Fruit fly (Drosophila melanogaster) S2 (cell line): ENCODE data around the gene Pnn.

Source experiments
- CG8478 ChIP-seq: fragments of >200 bp; optimal IDR thresholded peaks from 2 replicates; lab custom pipeline; 2018
- CTCF ChIP-seq, 2 experiments: fragments of >200 bp; optimal IDR thresholded peaks; 2 replicates each; lab custom pipeline; 2018

dm6 chr3R:9756187-9756586 is 15.5 kb downstream of the Pnn start, which contains the start of the genes Alg12 and Rpt3R:
- TF ChIP-seq CTCF (optimal IDR thresholded peaks at IDR 0.05; lab: Kevin White, UChicago) (no peak), CG8478 (lab: Kevin White, UChicago) (no peak)
